Worm (Caenorhabditis elegans): ENCODE measurements around the gene Y51H7C.8.

ce11 chrII:1386478-1386877 is 15.1 kb upstream of the Y51H7C.8 start, which contains the start of gene aat-7:
- no peak for TF ChIP-seq nhr-111 (GFP tag; optimal IDR thresholded peaks at IDR 0.05)
- no peak for TF ChIP-seq R02D3.7 (tag; optimal IDR thresholded peaks at IDR 0.05)
- TF ChIP-seq nhr-6 (tag; optimal IDR thresholded peaks at IDR 0.05): no peak
- TF ChIP-seq skn-1 (tag; optimal IDR thresholded peaks at IDR 0.05): no peak
- no peak for TF ChIP-seq lin-15B (tag; optimal IDR thresholded peaks at IDR 0.05)
- no peak for TF ChIP-seq ama-1 (optimal IDR thresholded peaks at IDR 0.05)
- TF ChIP-seq fos-1 (tag; optimal IDR thresholded peaks at IDR 0.05): no peak
- no peak for TF ChIP-seq lsy-2 (tag; optimal IDR thresholded peaks at IDR 0.05)
- TF ChIP-seq nhr-237 (tag; optimal IDR thresholded peaks at IDR 0.05): no peak
- no peak for TF ChIP-seq zfp-2 (tag; optimal IDR thresholded peaks at IDR 0.05)
- TF ChIP-seq pqm-1 (tag; optimal IDR thresholded peaks at IDR 0.05): peak; percentile 79
- TF ChIP-seq set-16 (GFP tag; IDR thresholded peaks at IDR 0.05): no peak
- no peak for TF ChIP-seq ztf-11 (tag; optimal IDR thresholded peaks at IDR 0.05)

All from whole organism, L4 larva.